Worm (Caenorhabditis elegans): ENCODE results near the gene Y57G7A.3.

ce11 chrII:1320412-1320811, 34.8 kb downstream of the Y57G7A.3 start:
- peak; percentile 94 for TF ChIP-seq W03F9.2 (tag; optimal IDR thresholded peaks at IDR 0.05)
- peak; percentile 10 for TF ChIP-seq dao-5 (tag; optimal IDR thresholded peaks at IDR 0.05)
- peak; percentile 72 for TF ChIP-seq him-1 (tag; optimal IDR thresholded peaks at IDR 0.05)

Measured in whole organism, L4/young adult.